Fruit fly (Drosophila melanogaster): Measurements from ENCODE around the gene CG44140.
"Not testable (repeated sequence)": the region's sequence is repeated elsewhere in the genome, so short reads cannot be mapped to it uniquely, and the experiment has no call there.

The CG44140 gene

dm6 chr2L:15694371-15694770 is at the start of gene CG44140:
TSS of gene CG44140 (minus strand) at chr2L:15694471.
- TF ChIP-seq Sin3A, Myc, psq (optimal IDR thresholded peaks at IDR 0.05): not testable (repeated sequence)

DNA sequence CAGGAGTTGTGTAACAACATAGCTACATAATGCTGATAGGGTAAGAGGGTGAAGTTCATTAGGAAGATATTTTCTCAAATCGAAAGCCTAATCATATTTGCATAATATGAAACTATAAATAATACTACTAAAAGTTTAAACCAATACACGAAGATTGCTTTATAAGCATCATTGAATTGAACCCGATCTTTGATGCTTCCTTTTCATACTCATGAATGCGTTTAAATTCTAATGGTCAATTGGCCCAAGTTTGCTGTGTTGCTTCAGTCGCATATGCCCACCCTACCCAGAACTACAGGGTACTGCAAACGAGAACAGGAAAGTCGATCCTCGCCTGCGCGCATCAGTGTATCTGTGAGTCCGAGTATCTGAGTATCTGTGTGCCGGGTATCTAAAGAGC is 49.3 kb upstream of the CG44140 start:
- no peak for TF ChIP-seq h (optimal IDR thresholded peaks at IDR 0.05)
- no peak for TF ChIP-seq Myc (optimal IDR thresholded peaks at IDR 0.05)
- no peak for TF ChIP-seq ttk (optimal IDR thresholded peaks at IDR 0.05)
- no peak for TF ChIP-seq psq (optimal IDR thresholded peaks at IDR 0.05)

DNA sequence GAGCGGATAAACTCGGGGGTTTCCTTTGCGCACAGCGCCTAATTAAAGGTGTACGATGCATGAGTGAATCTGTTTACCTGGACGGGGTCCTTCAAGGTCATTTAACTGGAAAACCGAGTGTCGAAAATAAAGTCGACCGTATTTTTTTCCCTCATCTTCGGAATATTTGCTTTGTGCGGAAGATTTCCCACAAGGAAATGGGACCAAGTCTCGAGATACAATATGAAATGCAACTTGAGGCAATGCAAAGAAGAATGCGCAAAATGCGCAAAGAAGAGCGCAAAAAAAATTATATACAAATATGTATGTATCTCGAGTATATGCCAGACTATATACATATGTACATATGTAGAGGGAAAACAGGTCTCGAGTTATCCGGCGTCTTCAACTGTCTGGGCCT is 48.7 kb upstream of the CG44140 start:
- TF ChIP-seq Myc (optimal IDR thresholded peaks at IDR 0.05) (no peak), psq (optimal IDR thresholded peaks at IDR 0.05) (no peak), h (optimal IDR thresholded peaks at IDR 0.05) (no peak), ttk (optimal IDR thresholded peaks at IDR 0.05) (no peak), Sin3A (optimal IDR thresholded peaks at IDR 0.05) (no peak), insv (optimal IDR thresholded peaks at IDR 0.05) (no peak)

- TF ChIP-seq insv (optimal IDR thresholded peaks at IDR 0.05), result no peak
- TF ChIP-seq Sin3A (optimal IDR thresholded peaks at IDR 0.05), result no peak
- TF ChIP-seq Myc (optimal IDR thresholded peaks at IDR 0.05), result no peak
- no peak for TF ChIP-seq ttk (optimal IDR thresholded peaks at IDR 0.05)
- no peak for TF ChIP-seq psq (optimal IDR thresholded peaks at IDR 0.05)
Observed at dm6 chr2L:15741418-15741817, 47.1 kb upstream of the CG44140 start.

dm6 chr2L:15740918-15741317 is 46.6 kb upstream of the CG44140 start:
- no peak for TF ChIP-seq psq (optimal IDR thresholded peaks at IDR 0.05)
- no peak for TF ChIP-seq h (optimal IDR thresholded peaks at IDR 0.05)
- no peak for TF ChIP-seq insv (optimal IDR thresholded peaks at IDR 0.05)
- no peak for TF ChIP-seq Sin3A (optimal IDR thresholded peaks at IDR 0.05)
- no peak for TF ChIP-seq Myc (optimal IDR thresholded peaks at IDR 0.05)
- TF ChIP-seq ttk (optimal IDR thresholded peaks at IDR 0.05), result no peak

DNA sequence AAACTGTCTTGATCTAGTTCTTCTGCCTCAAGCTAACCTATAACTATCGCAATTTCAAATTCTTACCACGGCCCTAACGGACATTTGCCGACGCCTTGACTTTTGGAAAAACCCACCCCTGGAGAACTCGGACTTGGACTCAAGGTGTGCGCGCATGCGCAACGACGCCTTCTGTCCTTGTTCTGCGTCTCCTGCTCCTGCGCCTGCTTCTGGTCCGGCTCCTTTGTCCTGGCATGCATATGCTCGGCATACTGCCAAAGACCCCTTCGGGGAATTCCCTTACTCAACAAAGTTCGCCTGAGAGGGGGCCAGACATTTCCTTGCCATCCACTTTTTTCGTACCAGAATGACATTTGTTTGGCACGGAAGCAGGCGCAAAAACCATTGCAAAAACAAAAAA is 41.6 kb upstream of the CG44140 start:
- TF ChIP-seq insv (optimal IDR thresholded peaks at IDR 0.05), result no peak
- no peak for TF ChIP-seq Sin3A (optimal IDR thresholded peaks at IDR 0.05)
- TF ChIP-seq Myc (optimal IDR thresholded peaks at IDR 0.05), result no peak
- TF ChIP-seq h (optimal IDR thresholded peaks at IDR 0.05), result no peak
- TF ChIP-seq ttk (optimal IDR thresholded peaks at IDR 0.05), result no peak
- TF ChIP-seq psq (optimal IDR thresholded peaks at IDR 0.05), result no peak

- no peak for TF ChIP-seq h (optimal IDR thresholded peaks at IDR 0.05)
- no peak for TF ChIP-seq Myc (optimal IDR thresholded peaks at IDR 0.05)
- no peak for TF ChIP-seq psq (optimal IDR thresholded peaks at IDR 0.05)
- TF ChIP-seq insv (optimal IDR thresholded peaks at IDR 0.05), result no peak
- TF ChIP-seq Sin3A (optimal IDR thresholded peaks at IDR 0.05), result no peak
- TF ChIP-seq ttk (optimal IDR thresholded peaks at IDR 0.05), result no peak
Observed at dm6 chr2L:15731687-15732086, 37.4 kb upstream of the CG44140 start.

- not testable (repeated sequence) for TF ChIP-seq h, insv, ttk (optimal IDR thresholded peaks at IDR 0.05)
Observed at dm6 chr2L:15718172-15718571, 23.9 kb upstream of the CG44140 start, which contains the start of gene stol. TSS of gene stol (minus strand) at chr2L:15718272.

- not testable (repeated sequence) for TF ChIP-seq psq, insv, h (optimal IDR thresholded peaks at IDR 0.05)
Observed at dm6 chr2L:15710999-15711398, 16.7 kb upstream of the CG44140 start, which contains the start of gene CG43924. TSS of gene CG43924 (minus strand) at chr2L:15711099.

- not testable (repeated sequence) for TF ChIP-seq insv, h, ttk (optimal IDR thresholded peaks at IDR 0.05)
Observed at dm6 chr2L:15704871-15705270, 10.6 kb upstream of the CG44140 start, which contains the start of gene CG31827. TSS of gene CG31827 (plus strand) at chr2L:15705171.

DNA sequence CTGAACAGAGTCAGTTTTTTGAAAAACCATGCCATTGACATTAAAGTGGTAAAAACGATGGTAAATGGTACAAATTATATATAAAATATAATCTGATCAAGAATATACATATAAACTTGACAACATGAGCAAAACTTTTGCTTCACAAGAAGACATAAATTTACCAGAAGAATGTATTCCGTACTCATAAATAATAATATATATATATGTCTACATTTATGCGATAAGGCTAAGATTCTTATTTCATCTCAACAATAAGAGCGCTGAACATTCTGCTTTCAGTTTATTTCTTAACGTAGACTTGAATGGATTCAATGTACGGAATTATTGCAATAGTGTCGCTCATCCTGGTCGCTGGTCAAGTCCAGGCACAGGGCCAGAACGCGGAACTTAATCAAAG is 1.5 kb upstream of the CG44140 start, which contains the start of gene CG31780:
CG31780 (plus strand) TSS at position 301 of the 400 bp plus-strand sequence.
- TF ChIP-seq Myc, h, ttk (optimal IDR thresholded peaks at IDR 0.05): not testable (repeated sequence)

DNA sequence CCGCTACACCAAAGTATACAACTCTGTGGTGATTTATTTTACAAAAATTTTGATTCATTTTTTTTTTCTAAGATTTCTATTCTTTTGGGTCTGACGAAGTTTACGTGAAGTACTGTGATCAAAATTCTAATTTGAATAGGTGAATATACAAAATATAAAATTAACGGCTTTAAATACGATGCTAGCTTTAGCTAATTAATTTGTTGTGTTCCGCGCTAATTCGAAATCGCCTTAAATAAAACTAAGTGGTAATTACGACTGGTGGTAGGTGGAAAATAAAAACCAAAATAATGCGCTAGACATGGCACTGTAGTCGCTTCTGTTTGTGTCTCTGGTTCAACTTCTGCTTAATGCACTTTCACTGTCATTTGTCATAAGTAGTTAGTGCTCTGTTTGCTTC is 18.3 kb downstream of the CG44140 start, which contains the start of gene CG43923:
CG43923 (minus strand) TSS at position 101 of the 400 bp plus-strand sequence.
- TF ChIP-seq h, insv, Sin3A (optimal IDR thresholded peaks at IDR 0.05): not testable (repeated sequence)

DNA sequence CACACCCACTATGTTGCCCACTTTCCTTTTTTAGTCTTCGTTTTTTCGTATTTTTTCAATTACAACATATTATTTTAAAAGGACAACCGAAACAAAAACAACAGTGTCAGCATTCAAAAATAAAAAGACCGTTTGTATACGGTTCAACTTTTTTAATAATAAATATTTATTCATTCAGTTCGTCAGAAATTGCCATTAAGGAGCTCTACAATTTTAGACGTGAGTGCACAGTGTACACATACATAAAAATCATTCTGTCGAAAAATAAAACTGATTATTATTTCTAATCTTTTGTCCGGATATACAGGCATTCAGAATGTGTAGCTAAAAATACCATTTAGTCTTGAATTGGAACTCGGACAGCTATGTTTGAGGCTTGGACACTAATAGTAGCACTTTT is 24.4 kb downstream of the CG44140 start, which contains the start of gene CG18478:
CG18478 (plus strand) TSS at position 301 of the 400 bp plus-strand sequence.
- TF ChIP-seq Myc, h, Sin3A (optimal IDR thresholded peaks at IDR 0.05): not testable (repeated sequence)

dm6 chr2L:15660741-15661140 is 33.5 kb downstream of the CG44140 start, which contains the start of gene CG18477:
TSS of gene CG18477 (plus strand) at chr2L:15661041.
- TF ChIP-seq psq, ttk, Sin3A (optimal IDR thresholded peaks at IDR 0.05): not testable (repeated sequence)

Measured in Kc167 (cell line).